Fruit fly (Drosophila melanogaster): ENCODE measurements around the gene CG9555.

CG9555 gene

dm6 chr2L:8951184-8951934, 40.2 kb upstream of the CG9555 start, which contains the start of gene C1GalTA (continued):
- TF ChIP-seq dimm (GFP tag; IDR thresholded peaks at IDR 0.05), result peak; percentile 77
- TF ChIP-seq CG10321 (GFP tag; IDR thresholded peaks at IDR 0.05), result peak; percentile 77; the same call in 1 of the 2 replicates
- TF ChIP-seq wdn (GFP tag; IDR thresholded peaks at IDR 0.05), result peak; percentile 90
- peak; percentile 96 for TF ChIP-seq klu (GFP tag; IDR thresholded peaks at IDR 0.05)
- no peak for TF ChIP-seq Opbp (GFP tag; IDR thresholded peaks at IDR 0.05; ENCODE audit: partially characterized antibody)
- peak; percentile 93 for TF ChIP-seq ro (GFP tag; IDR thresholded peaks at IDR 0.05)
- peak; percentile 48 for TF ChIP-seq Side (GFP tag; optimal IDR thresholded peaks at IDR 0.05)
- peak; percentile 97 for TF ChIP-seq Dek (tag; optimal IDR thresholded peaks at IDR 0.05)
- TF ChIP-seq Lpt (GFP tag; optimal IDR thresholded peaks at IDR 0.05), result no peak
- TF ChIP-seq Lim3 (GFP tag; IDR thresholded peaks at IDR 0.05), result no peak
- peak; percentile 38 for TF ChIP-seq wek (GFP tag; optimal IDR thresholded peaks at IDR 0.05)
- TF ChIP-seq CG1603 (tag; optimal IDR thresholded peaks at IDR 0.05), result peak; percentile 6
- no peak for TF ChIP-seq pfk (GFP tag; optimal IDR thresholded peaks at IDR 0.05)
- peak; percentile 90 for TF ChIP-seq CG8359 (GFP tag; optimal IDR thresholded peaks at IDR 0.05; ENCODE audit: borderline replicate concordance)
- TF ChIP-seq Kr (GFP tag; optimal IDR thresholded peaks at IDR 0.05), result peak; percentile 40
- no peak for TF ChIP-seq tna (GFP tag; IDR thresholded peaks at IDR 0.05; ENCODE audit: partially characterized antibody)
- peak; percentile 96 for TF ChIP-seq Atf6 (GFP tag; IDR thresholded peaks at IDR 0.05)
- TF ChIP-seq ewg (GFP tag; optimal IDR thresholded peaks at IDR 0.05), result peak; percentile 92
- TF ChIP-seq CG17568 (GFP tag; optimal IDR thresholded peaks at IDR 0.05), result peak; percentile 91
- peak; percentile 99 for TF ChIP-seq gsb-n (tag; optimal IDR thresholded peaks at IDR 0.05)
- peak; percentile 97 for TF ChIP-seq CG30403 (GFP tag; optimal IDR thresholded peaks at IDR 0.05)
- peak; percentile 91 for TF ChIP-seq CG15514 (GFP tag; optimal IDR thresholded peaks at IDR 0.05)
- peak; percentile 57 for TF ChIP-seq Mad (GFP tag; optimal IDR thresholded peaks at IDR 0.05)
- TF ChIP-seq mirr (GFP tag; optimal IDR thresholded peaks at IDR 0.05), result peak; percentile 62
- peak; percentile 96 for TF ChIP-seq CG6813 (GFP tag; optimal IDR thresholded peaks at IDR 0.05)
- TF ChIP-seq chinmo (GFP tag; IDR thresholded peaks at IDR 0.05; ENCODE audit: partially characterized antibody), result no peak
- peak; percentile 92 for TF ChIP-seq CG9932 (GFP tag; IDR thresholded peaks at IDR 0.05)
- TF ChIP-seq HmgZ (tag; optimal IDR thresholded peaks at IDR 0.05), result peak; percentile 96
- peak; percentile 94 for TF ChIP-seq ind (GFP tag; optimal IDR thresholded peaks at IDR 0.05)
- TF ChIP-seq CG15696 (tag; optimal IDR thresholded peaks at IDR 0.05), result peak; percentile 95
- TF ChIP-seq lov (optimal IDR thresholded peaks at IDR 0.05), result no peak
- no peak; the same call in 1 of the 3 replicates for TF ChIP-seq lov (GFP tag; IDR thresholded peaks at IDR 0.05)
- TF ChIP-seq dmrt11E (tag; optimal IDR thresholded peaks at IDR 0.05), result peak; percentile 98
- TF ChIP-seq nerfin-1 (tag; optimal IDR thresholded peaks at IDR 0.05), result peak; percentile 98
- TF ChIP-seq yki (optimal IDR thresholded peaks at IDR 0.05), result no peak
- TF ChIP-seq dysf (GFP tag; IDR thresholded peaks at IDR 0.05), result peak; percentile 98
- TF ChIP-seq sob (GFP tag; IDR thresholded peaks at IDR 0.05), result peak; percentile 95
- peak; percentile 61 for TF ChIP-seq kni (GFP tag; optimal IDR thresholded peaks at IDR 0.05)
- TF ChIP-seq CG1602 (GFP tag; optimal IDR thresholded peaks at IDR 0.05), result peak; percentile 96
- peak; percentile 100 for TF ChIP-seq CoRest (tag; optimal IDR thresholded peaks at IDR 0.05)
- TF ChIP-seq jigr1 (GFP tag; IDR thresholded peaks at IDR 0.05), result peak; percentile 89
- TF ChIP-seq CG18476 (GFP tag; optimal IDR thresholded peaks at IDR 0.05), result peak; percentile 87
- TF ChIP-seq CG13894 (tag; optimal IDR thresholded peaks at IDR 0.05), result peak; percentile 96
- no peak for TF ChIP-seq p53 (GFP tag; optimal IDR thresholded peaks at IDR 0.05)
- TF ChIP-seq CG12219 (GFP tag; optimal IDR thresholded peaks at IDR 0.05), result peak; percentile 86
- no peak for TF ChIP-seq Hr39 (optimal IDR thresholded peaks at IDR 0.05)
- peak; percentile 70 for TF ChIP-seq vfl (GFP tag; optimal IDR thresholded peaks at IDR 0.05)
- TF ChIP-seq CG7928 (GFP tag; optimal IDR thresholded peaks at IDR 0.05), result peak; percentile 75
- peak; percentile 83 for TF ChIP-seq CG7987 (GFP tag; optimal IDR thresholded peaks at IDR 0.05)
- no peak for TF ChIP-seq CG13287 (GFP tag; IDR thresholded peaks at IDR 0.05; ENCODE audit: partially characterized antibody)

Data from whole organism, embryonic.